Worm (Caenorhabditis elegans) whole organism, midembryonic: ENCODE measurements around the gene fbxa-55.
A peak's percentile ranks its signal among the peaks of the same experiment; 100 is the strongest.

Experiments
- T22C8.4 ChIP-seq: fragments of 200-800 bp; sonication (Bioruptor generic); IDR thresholded peaks from 2 replicates; pipeline ENCODE4 v1.3.6; 2022; ENCODE audit warnings: missing genetic modification characterization, missing compliant biosample characterization
- cog-1 ChIP-seq: sonication (generic microtip); optimal IDR thresholded peaks from 2 replicates; lab custom pipeline; 2016; ENCODE audit warnings: missing genetic modification characterization, missing compliant biosample characterization
- flt-1 ChIP-seq: fragments of 200-800 bp; sonication (Bioruptor generic); IDR thresholded peaks from 2 replicates; pipeline ENCODE4 v1.3.6; 2022; ENCODE audit warnings: missing genetic modification characterization, missing compliant biosample characterization
- klf-2 ChIP-seq: fragments of 200-800 bp; sonication (Bioruptor generic); conservative IDR thresholded peaks from 2 replicates; pipeline ENCODE4 v1.3.6; 2022; ENCODE audit warnings: missing genetic modification reagents, missing genetic modification characterization, missing compliant biosample characterization
- med-1 ChIP-seq: sonication (generic microtip); optimal IDR thresholded peaks from 2 replicates; lab custom pipeline; 2017; ENCODE audit warnings: missing genetic modification characterization, mild to moderate bottlenecking, missing compliant biosample characterization, antibody characterized with exemption, missing genetic modification reagents; ENCODE audit not compliant: insufficient read depth
- ref-1 ChIP-seq: fragments of 200-800 bp; sonication (Bioruptor generic); conservative IDR thresholded peaks from 2 replicates; pipeline ENCODE4 v1.3.6; 2022; ENCODE audit warnings: missing genetic modification reagents, missing genetic modification characterization, missing compliant biosample characterization
- tab-1 ChIP-seq: fragments of 200-800 bp; sonication (Bioruptor generic); IDR thresholded peaks from 2 replicates; pipeline ENCODE4 v1.3.6; 2022; ENCODE audit warnings: missing genetic modification characterization, missing compliant biosample characterization
- ztf-23 ChIP-seq: fragments of 200-800 bp; sonication (Bioruptor generic); IDR thresholded peaks from 2 replicates; pipeline ENCODE4 v1.3.6; 2022; ENCODE audit warnings: missing genetic modification reagents, missing genetic modification characterization, missing compliant biosample characterization
- ztf-29 ChIP-seq: fragments of 200-800 bp; sonication (Bioruptor generic); IDR thresholded peaks from 2 replicates; pipeline ENCODE4 v1.3.6; 2022; ENCODE audit warnings: missing genetic modification reagents, missing genetic modification characterization, missing compliant biosample characterization

The fbxa-55 gene

DNA sequence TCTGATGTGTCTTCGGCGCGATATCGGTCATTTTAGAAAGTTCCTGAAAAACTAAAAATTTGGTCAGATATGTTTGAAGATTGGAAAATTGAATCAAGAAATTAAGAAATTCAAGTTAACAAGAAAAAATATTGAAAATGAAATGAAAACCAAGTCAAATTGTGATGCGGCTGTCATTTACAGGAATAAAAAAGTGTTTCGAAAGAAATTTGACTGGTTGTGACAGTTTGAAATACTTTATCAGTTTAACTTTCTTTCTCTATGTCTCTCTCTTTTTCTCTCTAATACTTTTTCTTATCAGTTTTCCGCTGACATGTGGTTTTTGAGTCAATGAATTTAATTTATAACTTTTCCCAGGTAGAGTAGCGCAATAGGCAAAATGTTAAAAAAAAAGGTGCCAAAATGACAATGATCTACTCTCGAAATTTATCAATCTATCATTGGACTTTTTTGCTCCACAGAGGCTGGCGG lies at the start of gene fbxa-55:
TSS of gene fbxa-55 (minus strand) at position 51 of the 471 bp plus-strand sequence.
- TF ChIP-seq ztf-23 (GFP tag; lab: Robert Waterston, UW) (no peak), flt-1 (GFP tag; lab: Robert Waterston, UW) (no peak), cog-1 (tag; lab: Kevin White, UChicago) (no peak), tab-1 (no peak), T22C8.4 (GFP tag; lab: Robert Waterston, UW) (no peak), ztf-29 (GFP tag; lab: Robert Waterston, UW) (no peak), ref-1 (GFP tag; lab: Robert Waterston, UW) (no peak), klf-2 (no peak), med-1 (GFP tag; lab: Kevin White, UChicago) (no peak)

DNA sequence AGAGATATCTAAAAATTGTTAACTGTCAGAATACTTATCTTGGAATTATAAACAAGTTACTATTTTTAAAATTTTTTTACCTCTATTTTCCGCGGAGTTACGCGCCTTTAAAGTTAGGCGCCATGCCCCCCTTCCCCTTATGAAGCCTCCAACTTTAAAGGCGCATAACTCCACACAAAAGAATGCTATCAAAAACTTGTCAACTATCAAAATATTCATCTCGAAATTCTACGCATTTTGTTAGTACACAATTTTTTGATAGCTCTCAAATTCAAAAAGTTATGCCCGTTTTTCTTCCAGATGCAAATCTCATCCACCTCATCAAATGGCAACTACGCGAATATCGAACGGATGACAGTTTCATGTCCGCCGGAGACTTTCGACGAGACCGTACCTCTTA lies 47.1 kb upstream of the fbxa-55 start, which contains the start of gene tbc-10:
TSS of gene tbc-10 (plus strand) at position 301 of the 400 bp plus-strand sequence.
- TF ChIP-seq ref-1 (GFP tag; lab: Robert Waterston, UW) (no peak), ztf-23 (GFP tag; lab: Robert Waterston, UW) (no peak), flt-1 (GFP tag; lab: Robert Waterston, UW) (no peak), T22C8.4 (GFP tag; lab: Robert Waterston, UW) (no peak), med-1 (GFP tag; lab: Kevin White, UChicago) (no peak), tab-1 (no peak), ztf-29 (GFP tag; lab: Robert Waterston, UW) (no peak), klf-2 (no peak), cog-1 (tag; lab: Kevin White, UChicago) (no peak)

ce11 chrIII:981960-982359 lies 46.1 kb upstream of the fbxa-55 start:
- TF ChIP-seq med-1 (GFP tag; lab: Kevin White, UChicago) (no peak), ref-1 (GFP tag; lab: Robert Waterston, UW) (no peak), T22C8.4 (GFP tag; lab: Robert Waterston, UW) (peak; percentile 70), ztf-23 (GFP tag; lab: Robert Waterston, UW) (no peak), flt-1 (GFP tag; lab: Robert Waterston, UW) (no peak)

DNA sequence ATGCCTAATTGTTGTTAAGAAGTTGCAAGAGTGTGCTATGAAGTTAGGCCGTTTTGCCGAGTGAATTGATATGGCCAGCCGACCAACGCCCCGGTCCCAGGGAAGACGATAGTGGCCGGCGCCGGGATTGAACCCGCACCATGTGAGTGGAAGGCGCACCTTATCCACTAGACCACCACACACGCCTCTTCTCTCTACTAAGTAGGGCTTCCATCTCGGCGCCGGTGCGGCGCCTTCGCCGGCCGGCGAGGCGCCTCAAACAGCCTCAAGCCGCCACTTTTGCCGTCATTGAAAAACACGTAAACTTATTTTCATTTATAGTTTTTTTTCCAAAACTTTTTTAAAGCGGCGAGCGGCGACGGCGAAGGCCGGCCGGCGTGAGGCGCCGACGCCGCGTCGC lies 43.0 kb upstream of the fbxa-55 start:
- TF ChIP-seq cog-1 (tag; lab: Kevin White, UChicago) (no peak), ztf-29 (GFP tag; lab: Robert Waterston, UW) (no peak), flt-1 (GFP tag; lab: Robert Waterston, UW) (0 out of 2 replicates have a peak, but pooled peaks have one; percentile 15)

ce11 chrIII:970928-971327 lies 35.0 kb upstream of the fbxa-55 start:
- peak; percentile 61; the same call in 1 of the 2 replicates for TF ChIP-seq tab-1
- no peak for TF ChIP-seq cog-1 (tag; lab: Kevin White, UChicago)

ce11 chrIII:966259-966658 lies 30.4 kb upstream of the fbxa-55 start:
- TF ChIP-seq flt-1 (GFP tag; lab: Robert Waterston, UW): no peak

DNA sequence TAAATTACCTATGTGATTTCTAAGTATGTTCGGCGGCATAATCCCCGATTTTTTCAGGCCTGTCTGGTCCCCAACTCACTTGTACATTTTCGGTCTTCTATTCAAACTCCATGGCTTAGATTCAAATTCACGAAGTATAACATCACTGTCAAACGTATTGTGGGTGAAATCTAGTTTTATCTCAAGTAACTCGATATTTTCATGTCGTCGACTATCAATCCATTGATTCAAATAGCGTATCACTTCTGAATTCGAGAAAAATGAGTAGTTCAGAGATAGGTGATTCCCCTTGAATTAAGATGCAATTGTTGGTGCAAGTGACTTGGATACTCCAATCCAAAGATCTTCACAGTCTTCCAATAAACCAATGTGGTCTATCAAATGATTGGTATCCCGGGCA lies 28.8 kb upstream of the fbxa-55 start:
- TF ChIP-seq klf-2: no peak
- no peak for TF ChIP-seq ztf-29 (GFP tag; lab: Robert Waterston, UW)
- TF ChIP-seq ztf-23 (GFP tag; lab: Robert Waterston, UW): no peak
- no peak for TF ChIP-seq flt-1 (GFP tag; lab: Robert Waterston, UW)
- TF ChIP-seq ref-1 (GFP tag; lab: Robert Waterston, UW): no peak
- no peak for TF ChIP-seq T22C8.4 (GFP tag; lab: Robert Waterston, UW)
- TF ChIP-seq med-1 (GFP tag; lab: Kevin White, UChicago): no peak
- no peak for TF ChIP-seq tab-1
- TF ChIP-seq cog-1 (tag; lab: Kevin White, UChicago): no peak

ce11 chrIII:961948-962347 lies 26.1 kb upstream of the fbxa-55 start, which contains the start of gene fbxa-51:
TSS of gene fbxa-51 (plus strand) at chrIII:962269.
- TF ChIP-seq T22C8.4 (GFP tag; lab: Robert Waterston, UW) (no peak), ref-1 (GFP tag; lab: Robert Waterston, UW) (no peak), klf-2 (no peak)

ce11 chrIII:955981-956380 lies 20.1 kb upstream of the fbxa-55 start, which contains the start of gene fbxa-54:
TSS of gene fbxa-54 (plus strand) at chrIII:956334.
- TF ChIP-seq ref-1 (GFP tag; lab: Robert Waterston, UW) (no peak), T22C8.4 (GFP tag; lab: Robert Waterston, UW) (no peak), klf-2 (no peak), ztf-23 (GFP tag; lab: Robert Waterston, UW) (no peak)

DNA sequence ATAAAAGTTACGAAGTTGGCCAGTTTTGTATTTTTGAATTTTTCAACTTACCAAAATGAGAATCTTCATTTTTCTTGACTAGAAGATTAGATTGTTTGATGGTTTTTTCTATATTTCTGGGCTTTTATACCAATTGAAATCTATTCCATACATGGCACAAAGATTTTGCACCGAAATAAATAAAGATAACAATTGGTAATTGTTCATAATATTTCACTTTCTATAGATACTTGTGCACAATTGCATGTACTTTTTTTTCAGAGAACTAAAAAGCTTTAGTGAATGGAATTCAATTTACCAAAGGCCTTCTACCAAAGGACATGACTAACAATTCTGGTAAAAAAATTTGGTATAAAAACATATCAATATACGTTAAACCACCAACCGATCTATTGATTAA lies 18.7 kb upstream of the fbxa-55 start, which contains the start of the genes T12B5.15 and T12B5.14:
TSS of gene T12B5.15 (minus strand) at position 101 of the 400 bp plus-strand sequence.
TSS of gene T12B5.14 (plus strand) at position 321 of the 400 bp plus-strand sequence.
- no peak for TF ChIP-seq ref-1 (GFP tag; lab: Robert Waterston, UW)
- no peak for TF ChIP-seq flt-1 (GFP tag; lab: Robert Waterston, UW)
- no peak for TF ChIP-seq cog-1 (tag; lab: Kevin White, UChicago)
- no peak for TF ChIP-seq ztf-29 (GFP tag; lab: Robert Waterston, UW)
- TF ChIP-seq tab-1: no peak
- no peak for TF ChIP-seq med-1 (GFP tag; lab: Kevin White, UChicago)
- TF ChIP-seq T22C8.4 (GFP tag; lab: Robert Waterston, UW): no peak
- TF ChIP-seq ztf-23 (GFP tag; lab: Robert Waterston, UW): no peak
- TF ChIP-seq klf-2: no peak

DNA sequence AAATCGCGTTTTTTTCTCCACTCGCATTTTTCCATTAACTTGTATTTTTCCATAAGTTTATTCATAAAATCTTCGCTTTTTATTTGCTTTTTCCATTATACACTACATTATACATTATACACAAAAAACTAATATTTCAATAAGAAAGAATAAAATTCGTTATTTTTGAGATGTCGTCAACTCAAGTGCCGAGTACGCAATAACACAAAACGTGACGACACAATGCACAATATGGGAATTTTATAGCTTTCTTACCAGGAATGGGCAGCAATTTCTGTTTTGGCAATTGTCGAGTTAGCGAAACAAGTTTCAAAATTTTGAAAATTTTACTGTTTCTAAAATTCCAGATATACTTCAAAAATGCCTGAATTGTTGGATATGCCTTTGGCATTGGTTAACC lies 16.3 kb upstream of the fbxa-55 start, which contains the start of gene fbxa-10:
TSS of gene fbxa-10 (plus strand) at position 207 of the 400 bp plus-strand sequence.
- no peak for TF ChIP-seq tab-1
- no peak for TF ChIP-seq ref-1 (GFP tag; lab: Robert Waterston, UW)
- TF ChIP-seq ztf-29 (GFP tag; lab: Robert Waterston, UW): no peak
- TF ChIP-seq med-1 (GFP tag; lab: Kevin White, UChicago): no peak
- no peak for TF ChIP-seq ztf-23 (GFP tag; lab: Robert Waterston, UW)
